Fruit fly (Drosophila melanogaster) whole organism, prepupa: ENCODE data around the gene CG33257.
A peak's percentile ranks its signal among the peaks of the same experiment; 100 is the strongest.

Experiments used
- Blimp-1 ChIP-seq: fragments of 200-800 bp; sonication (Bioruptor generic); optimal IDR thresholded peaks from 3 replicates; lab custom pipeline; 2017; ENCODE audit warnings: missing biosample characterization, missing genetic modification characterization, mild to moderate bottlenecking, moderate library complexity, missing genetic modification reagents
- CG10631 ChIP-seq: fragments of 200-800 bp; sonication (Bioruptor generic); optimal IDR thresholded peaks from 2 replicates; lab custom pipeline; 2016; ENCODE audit warnings: missing biosample characterization, missing genetic modification characterization
- CG11294 ChIP-seq: fragments of 200-800 bp; sonication (Bioruptor generic); IDR thresholded peaks from 2 replicates; pipeline ENCODE4 v1.3.6; 2022; ENCODE audit warnings: missing biosample characterization, missing genetic modification characterization
- CG11762 ChIP-seq: fragments of 200-800 bp; sonication (Bioruptor generic); optimal IDR thresholded peaks from 3 replicates; lab custom pipeline; 2016; ENCODE audit warnings: missing biosample characterization, missing genetic modification characterization; ENCODE audit not compliant: insufficient read depth
- CG11902 ChIP-seq: fragments of 200-800 bp; sonication (Bioruptor generic); optimal IDR thresholded peaks from 3 replicates; lab custom pipeline; 2016; ENCODE audit warnings: missing biosample characterization, missing genetic modification characterization
- CG15336 ChIP-seq: fragments of 200-800 bp; sonication (Bioruptor generic); IDR thresholded peaks from 2 replicates; pipeline ENCODE4 v1.3.6; 2022; ENCODE audit warnings: missing biosample characterization, missing genetic modification characterization
- CG16779 ChIP-seq: fragments of 200-800 bp; sonication (Bioruptor generic); optimal IDR thresholded peaks from 3 replicates; lab custom pipeline; 2017; ENCODE audit warnings: missing biosample characterization, mild to moderate bottlenecking, missing genetic modification characterization
- CG31627 ChIP-seq: fragments of 200-800 bp; sonication (Bioruptor generic); optimal IDR thresholded peaks from 3 replicates; lab custom pipeline; 2016; ENCODE audit warnings: missing biosample characterization, missing genetic modification characterization
- CG32006 ChIP-seq: fragments of 200-800 bp; sonication (Bioruptor generic); optimal IDR thresholded peaks from 3 replicates; lab custom pipeline; 2017; ENCODE audit warnings: missing biosample characterization, mild to moderate bottlenecking, missing genetic modification characterization
- CG34406 ChIP-seq: fragments of 200-800 bp; sonication (Bioruptor generic); optimal IDR thresholded peaks from 3 replicates; lab custom pipeline; 2016; ENCODE audit warnings: missing biosample characterization, missing genetic modification characterization
- CG3919 ChIP-seq: fragments of 200-800 bp; sonication (Bioruptor generic); optimal IDR thresholded peaks from 3 replicates; lab custom pipeline; 2016; ENCODE audit warnings: missing biosample characterization, missing genetic modification characterization
- CG4318 ChIP-seq: fragments of 200-800 bp; sonication (Bioruptor generic); optimal IDR thresholded peaks from 3 replicates; lab custom pipeline; 2017; ENCODE audit warnings: missing biosample characterization, mild to moderate bottlenecking, missing genetic modification characterization
- CG6163 ChIP-seq: fragments of 200-800 bp; sonication (Bioruptor generic); IDR thresholded peaks from 3 replicates; pipeline ENCODE4 v1.3.6; 2022; ENCODE audit warnings: missing biosample characterization, missing genetic modification characterization
- CG6276 ChIP-seq: fragments of 200-800 bp; sonication (Bioruptor generic); optimal IDR thresholded peaks from 2 replicates; lab custom pipeline; 2017; ENCODE audit warnings: missing biosample characterization, mild to moderate bottlenecking, missing genetic modification characterization
- CG6792 ChIP-seq: fragments of 200-800 bp; sonication (Bioruptor generic); optimal IDR thresholded peaks from 3 replicates; lab custom pipeline; 2016; ENCODE audit warnings: missing biosample characterization, missing genetic modification characterization
- CG7368 ChIP-seq: fragments of 200-800 bp; sonication (Bioruptor generic); optimal IDR thresholded peaks from 3 replicates; lab custom pipeline; 2016; ENCODE audit warnings: missing biosample characterization, missing genetic modification characterization
- CG8119 ChIP-seq: fragments of 200-800 bp; sonication (Bioruptor generic); IDR thresholded peaks from 3 replicates; pipeline ENCODE4 v1.3.6; 2022; ENCODE audit warnings: missing biosample characterization, missing genetic modification characterization
- CG8319 ChIP-seq: fragments of 200-800 bp; sonication (Bioruptor generic); optimal IDR thresholded peaks from 3 replicates; lab custom pipeline; 2016; ENCODE audit warnings: missing biosample characterization, missing genetic modification characterization
- CG8632 ChIP-seq: fragments of 200-800 bp; sonication (Bioruptor generic); optimal IDR thresholded peaks from 3 replicates; lab custom pipeline; 2016; ENCODE audit warnings: missing biosample characterization, missing genetic modification characterization
- CG9139 ChIP-seq: fragments of 200-800 bp; sonication (Bioruptor generic); optimal IDR thresholded peaks from 3 replicates; lab custom pipeline; 2017; ENCODE audit warnings: missing biosample characterization, mild to moderate bottlenecking, missing genetic modification characterization
- Eip75B ChIP-seq: fragments of 200-800 bp; sonication (Bioruptor generic); optimal IDR thresholded peaks from 3 replicates; lab custom pipeline; 2016; ENCODE audit warnings: missing biosample characterization, missing genetic modification characterization
- Eip78C ChIP-seq: fragments of 200-800 bp; sonication (Bioruptor generic); peaks from one replicate; lab custom pipeline; 2016; ENCODE audit warnings: missing biosample characterization, missing genetic modification characterization
- Eip93F ChIP-seq: fragments of 200-800 bp; sonication (Bioruptor generic); optimal IDR thresholded peaks from 2 replicates; lab custom pipeline; 2016; ENCODE audit warnings: missing biosample characterization, mild to moderate bottlenecking, missing genetic modification characterization
- Ets21C ChIP-seq: fragments of 200-800 bp; sonication (Bioruptor generic); optimal IDR thresholded peaks from 3 replicates; lab custom pipeline; 2016; ENCODE audit warnings: missing biosample characterization, missing genetic modification characterization
- Gug ChIP-seq: fragments of 200-800 bp; sonication (Bioruptor generic); IDR thresholded peaks from 2 replicates; pipeline ENCODE4 v1.3.6; 2022; ENCODE audit warnings: missing biosample characterization, missing genetic modification characterization
- Hr39 ChIP-seq: fragments of 200-800 bp; sonication (Bioruptor generic); optimal IDR thresholded peaks from 2 replicates; lab custom pipeline; 2016; ENCODE audit warnings: missing biosample characterization, missing genetic modification characterization
- Hr4 ChIP-seq: fragments of 200-800 bp; sonication (Bioruptor generic); optimal IDR thresholded peaks from 3 replicates; lab custom pipeline; 2016; ENCODE audit warnings: missing biosample characterization, missing genetic modification characterization
- Lpt ChIP-seq: fragments of 200-800 bp; sonication (Bioruptor generic); optimal IDR thresholded peaks from 3 replicates; lab custom pipeline; 2016; ENCODE audit warnings: missing biosample characterization, missing genetic modification characterization
- Met ChIP-seq: fragments of 200-800 bp; sonication (Bioruptor generic); optimal IDR thresholded peaks from 3 replicates; lab custom pipeline; 2016; ENCODE audit warnings: missing biosample characterization, missing genetic modification characterization
- OdsH ChIP-seq: fragments of 200-800 bp; sonication (Bioruptor generic); optimal IDR thresholded peaks from 3 replicates; lab custom pipeline; 2016; ENCODE audit warnings: missing biosample characterization, missing genetic modification characterization
- Smox ChIP-seq: fragments of 200-800 bp; sonication (Bioruptor generic); optimal IDR thresholded peaks from 3 replicates; lab custom pipeline; 2016; ENCODE audit warnings: missing biosample characterization, missing genetic modification characterization
- Sox102F ChIP-seq: fragments of 200-800 bp; sonication (Bioruptor generic); optimal IDR thresholded peaks from 2 replicates; lab custom pipeline; 2016; ENCODE audit warnings: missing biosample characterization, mild to moderate bottlenecking, missing genetic modification characterization
- Sox14 ChIP-seq: fragments of 200-800 bp; sonication (Bioruptor generic); optimal IDR thresholded peaks from 3 replicates; lab custom pipeline; 2016; ENCODE audit warnings: missing biosample characterization, missing genetic modification characterization
- Sox15 ChIP-seq: fragments of 200-800 bp; sonication (Bioruptor generic); optimal IDR thresholded peaks from 3 replicates; lab custom pipeline; 2016; ENCODE audit warnings: missing biosample characterization, missing genetic modification characterization
- achi ChIP-seq: fragments of 200-800 bp; sonication (Bioruptor generic); optimal IDR thresholded peaks from 3 replicates; lab custom pipeline; 2016; ENCODE audit warnings: missing biosample characterization, missing genetic modification characterization
- acj6 ChIP-seq: fragments of 200-800 bp; sonication (Bioruptor generic); optimal IDR thresholded peaks from 3 replicates; lab custom pipeline; 2016; ENCODE audit warnings: missing biosample characterization, missing genetic modification characterization
- dac ChIP-seq: fragments of 200-800 bp; sonication (Bioruptor generic); optimal IDR thresholded peaks from 2 replicates; lab custom pipeline; 2017; ENCODE audit warnings: missing biosample characterization, mild to moderate bottlenecking, missing genetic modification characterization
- dsx ChIP-seq: fragments of 200-800 bp; optimal IDR thresholded peaks from 3 replicates; lab custom pipeline; 2019; ENCODE audit warnings: missing biosample characterization, mild to moderate bottlenecking, missing genetic modification characterization, moderate library complexity; ENCODE audit not compliant: poor library complexity, severe bottlenecking
- eg ChIP-seq: fragments of 200-800 bp; sonication (Bioruptor generic); IDR thresholded peaks from 3 replicates; pipeline ENCODE4 v1.3.6; 2022; ENCODE audit warnings: missing biosample characterization, missing genetic modification characterization
- fd59A ChIP-seq: fragments of 200-800 bp; sonication (Bioruptor generic); optimal IDR thresholded peaks from 2 replicates; lab custom pipeline; 2017; ENCODE audit warnings: missing biosample characterization, mild to moderate bottlenecking, missing genetic modification characterization, missing genetic modification reagents
- fd85E ChIP-seq: fragments of 200-800 bp; sonication (Bioruptor generic); optimal IDR thresholded peaks from 3 replicates; lab custom pipeline; 2016; ENCODE audit warnings: missing biosample characterization, missing genetic modification characterization
- lz ChIP-seq: fragments of 200-800 bp; sonication (Bioruptor generic); optimal IDR thresholded peaks from 3 replicates; lab custom pipeline; 2016; ENCODE audit warnings: missing biosample characterization, missing genetic modification characterization
- net ChIP-seq: fragments of 200-800 bp; sonication (Bioruptor generic); optimal IDR thresholded peaks from 3 replicates; lab custom pipeline; 2016; ENCODE audit warnings: missing biosample characterization, missing genetic modification characterization
- pdm3 ChIP-seq: fragments of 200-800 bp; sonication (Bioruptor generic); optimal IDR thresholded peaks from 3 replicates; lab custom pipeline; 2016; ENCODE audit warnings: missing biosample characterization, missing genetic modification characterization
- salr ChIP-seq, 2 experiments: fragments of 200-800 bp; sonication (Bioruptor generic); optimal IDR thresholded peaks; 3 replicates each; lab custom pipeline; 2016 to 2018; ENCODE audit warnings: missing biosample characterization in 2 of 2, missing genetic modification characterization in 2 of 2, mild to moderate bottlenecking in 1 of 2
- spab ChIP-seq: fragments of 200-800 bp; sonication (Bioruptor generic); optimal IDR thresholded peaks from 2 replicates; lab custom pipeline; 2017; ENCODE audit warnings: missing biosample characterization, mild to moderate bottlenecking, missing genetic modification characterization, missing genetic modification reagents

CG33257 gene

DNA sequence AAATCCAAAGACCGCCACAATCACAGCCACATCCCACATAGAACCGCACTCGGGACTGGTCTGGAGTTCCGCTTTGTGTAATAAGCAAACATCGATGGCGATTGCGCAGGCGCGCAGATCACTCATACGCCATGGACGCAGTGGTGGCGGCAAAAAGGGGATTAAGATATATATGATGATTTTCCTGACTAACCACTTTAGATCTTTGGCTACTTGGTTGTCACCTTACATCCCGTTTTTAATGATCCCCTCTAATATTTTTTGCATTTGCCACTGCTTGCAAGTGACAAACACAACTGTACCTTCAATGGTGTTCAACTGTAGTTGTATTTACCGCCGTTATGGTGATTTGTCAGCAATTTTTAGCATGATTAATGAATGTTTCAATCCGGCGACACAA lies 36.2 kb upstream of the CG33257 start:
- TF ChIP-seq Sox14 (GFP tag; lab: Kevin White, UChicago) (peak; percentile 38), dac (GFP tag; lab: Kevin White, UChicago) (peak; percentile 83), CG11902 (GFP tag; lab: Kevin White, UChicago) (no peak), lz (GFP tag; lab: Kevin White, UChicago) (peak; percentile 52), CG31627 (GFP tag; lab: Kevin White, UChicago) (no peak), acj6 (GFP tag; lab: Kevin White, UChicago) (peak; percentile 21), CG16779 (tag; lab: Kevin White, UChicago) (peak; percentile 37), Met (GFP tag; lab: Kevin White, UChicago) (no peak), Sox102F (GFP tag; lab: Kevin White, UChicago) (no peak), CG11762 (GFP tag; lab: Kevin White, UChicago) (peak; percentile 8), CG34406 (no peak), CG8632 (GFP tag; lab: Kevin White, UChicago) (no peak), dsx (GFP tag; lab: Kevin White, UChicago) (no peak), CG8119 (GFP tag; lab: Robert Waterston, UW) (peak; percentile 66), CG7368 (GFP tag; lab: Kevin White, UChicago) (peak; percentile 16), CG15336 (GFP tag; lab: Robert Waterston, UW) (peak; percentile 82), Sox15 (GFP tag; lab: Kevin White, UChicago) (no peak), achi (GFP tag; lab: Kevin White, UChicago) (peak; percentile 34), fd85E (GFP tag; lab: Kevin White, UChicago) (no peak), Gug (GFP tag; lab: Robert Waterston, UW) (no peak), Eip75B (GFP tag; lab: Kevin White, UChicago) (peak; percentile 61), CG6792 (GFP tag; lab: Kevin White, UChicago) (peak; percentile 50), Hr4 (GFP tag; lab: Kevin White, UChicago) (peak; percentile 77), Smox (GFP tag; lab: Kevin White, UChicago) (no peak), CG6276 (peak; percentile 69), CG10631 (peak; percentile 59), CG8319 (no peak), Eip78C (GFP tag; lab: Kevin White, UChicago) (peak; percentile 74), Ets21C (GFP tag; lab: Kevin White, UChicago) (no peak), net (GFP tag; lab: Kevin White, UChicago) (peak; percentile 29), pdm3 (peak; percentile 36), Blimp-1 (GFP tag; lab: Kevin White, UChicago) (no peak), Lpt (GFP tag; lab: Kevin White, UChicago) (peak; percentile 56), OdsH (GFP tag; lab: Kevin White, UChicago) (peak; percentile 51), CG9139 (no peak), Hr39 (peak; percentile 10), CG11294 (GFP tag; lab: Robert Waterston, UW) (peak; percentile 52), Eip93F (GFP tag; lab: Kevin White, UChicago) (no peak), fd59A (GFP tag; lab: Kevin White, UChicago) (no peak), salr (GFP tag; optimal IDR thresholded peaks at IDR 0.05; lab: Kevin White, UChicago) (peak in 1 of 2 experiments; percentile 44), CG3919 (GFP tag; lab: Kevin White, UChicago) (peak; percentile 52), CG4318 (GFP tag; lab: Kevin White, UChicago) (peak; percentile 47), eg (GFP tag; lab: Robert Waterston, UW) (peak; percentile 86), CG6163 (GFP tag; lab: Robert Waterston, UW) (peak; percentile 72; the same call in 2 of the 3 replicates), CG32006 (GFP tag; lab: Kevin White, UChicago) (peak; percentile 80), spab (GFP tag; lab: Kevin White, UChicago) (no peak)
